Worm (Caenorhabditis elegans) whole organism, young adult: Measurements from ENCODE around the gene bet-2.

ENCODE experiments used
- B0261.1 ChIP-seq: sonication (generic microtip); optimal IDR thresholded peaks from 2 replicates; lab custom pipeline; 2016; ENCODE audit warnings: mild to moderate bottlenecking, missing genetic modification characterization, moderate library complexity, missing compliant biosample characterization
- B0336.3 ChIP-seq: fragments of 200-800 bp; sonication (Bioruptor generic); IDR thresholded peaks from 2 replicates; pipeline ENCODE4 v1.3.6; 2022; ENCODE audit warnings: missing genetic modification characterization, missing compliant biosample characterization
- C06A6.2 ChIP-seq: fragments of 200-800 bp; sonication (Bioruptor generic); conservative IDR thresholded peaks from 2 replicates; pipeline ENCODE4 v1.3.6; 2022; ENCODE audit warnings: missing genetic modification characterization, missing compliant biosample characterization
- C17E4.6 ChIP-seq: fragments of 200-800 bp; sonication (Bioruptor generic); IDR thresholded peaks from 2 replicates; pipeline ENCODE4 v1.3.6; 2022; ENCODE audit warnings: missing genetic modification reagents, missing genetic modification characterization, missing compliant biosample characterization
- F10E7.11 ChIP-seq: sonication (generic microtip); optimal IDR thresholded peaks from 2 replicates; lab custom pipeline; 2017; ENCODE audit warnings: mild to moderate bottlenecking, missing genetic modification characterization, moderate library complexity, missing compliant biosample characterization
- F22D6.2 ChIP-seq: sonication (generic microtip); optimal IDR thresholded peaks from 2 replicates; lab custom pipeline; 2016; ENCODE audit warnings: mild to moderate bottlenecking, missing genetic modification characterization, missing compliant biosample characterization
- F23B12.7 ChIP-seq: sonication (generic microtip); optimal IDR thresholded peaks from 2 replicates; lab custom pipeline; 2017; ENCODE audit warnings: missing genetic modification characterization, mild to moderate bottlenecking, missing compliant biosample characterization, antibody characterized with exemption, moderate library complexity; ENCODE audit not compliant: insufficient read depth
- Y79H2A.3 ChIP-seq: fragments of 200-800 bp; sonication (Bioruptor generic); conservative IDR thresholded peaks from 2 replicates; pipeline ENCODE4 v1.3.6; 2022; ENCODE audit warnings: missing genetic modification reagents, missing genetic modification characterization, missing compliant biosample characterization
- akir-1 ChIP-seq: fragments of 200-800 bp; sonication (Bioruptor generic); optimal IDR thresholded peaks from 2 replicates; lab custom pipeline; 2018; ENCODE audit warnings: mild to moderate bottlenecking, missing genetic modification characterization, moderate library complexity, missing compliant biosample characterization
- atf-7 ChIP-seq: sonication (generic microtip); optimal IDR thresholded peaks from 2 replicates; lab custom pipeline; 2017; ENCODE audit warnings: mild to moderate bottlenecking, missing genetic modification characterization, missing compliant biosample characterization
- attf-3 ChIP-seq: fragments of 200-800 bp; sonication (Bioruptor generic); conservative IDR thresholded peaks from 2 replicates; pipeline ENCODE4 v1.3.6; 2022; ENCODE audit warnings: missing genetic modification reagents, missing genetic modification characterization, missing compliant biosample characterization
- attf-6 ChIP-seq: fragments of 200-800 bp; sonication (Bioruptor generic); IDR thresholded peaks from 2 replicates; pipeline ENCODE4 v1.3.6; 2022; ENCODE audit warnings: missing genetic modification reagents, missing genetic modification characterization, missing compliant biosample characterization
- bed-1 ChIP-seq: fragments of 200-800 bp; sonication (Bioruptor generic); IDR thresholded peaks from 2 replicates; pipeline ENCODE4 v1.3.6; 2022; ENCODE audit warnings: missing genetic modification reagents, missing genetic modification characterization, missing compliant biosample characterization
- ccch-3 ChIP-seq: fragments of 200-800 bp; sonication (Bioruptor generic); optimal IDR thresholded peaks from 2 replicates; lab custom pipeline; 2018; ENCODE audit warnings: mild to moderate bottlenecking, missing genetic modification characterization, missing compliant biosample characterization
- cebp-1 ChIP-seq, 2 experiments: fragments of 200-800 bp in 1 of 2; sonication (Bioruptor generic) in 1 of 2; sonication (generic microtip) in 1 of 2; IDR thresholded peaks in 1 of 2; optimal IDR thresholded peaks in 1 of 2; 2 replicates each; pipeline versions ENCODE4 v1.3.6 to Lab custom; 2017 to 2022; ENCODE audit warnings: missing compliant biosample characterization in 2 of 2, missing genetic modification characterization in 2 of 2, mild to moderate bottlenecking in 1 of 2, missing genetic modification reagents in 1 of 2, moderate library complexity in 1 of 2
- cebp-2 ChIP-seq: fragments of 200-800 bp; sonication (Bioruptor generic); IDR thresholded peaks from 2 replicates; pipeline ENCODE4 v1.3.6; 2022; ENCODE audit warnings: missing genetic modification characterization, missing compliant biosample characterization
- ceh-27 ChIP-seq: fragments of 200-800 bp; sonication (Bioruptor generic); optimal IDR thresholded peaks from 2 replicates; lab custom pipeline; 2018; ENCODE audit warnings: mild to moderate bottlenecking, missing genetic modification characterization, moderate library complexity, missing compliant biosample characterization
- die-1 ChIP-seq: sonication (generic microtip); optimal IDR thresholded peaks from 2 replicates; lab custom pipeline; 2016; ENCODE audit warnings: missing genotype, mild to moderate bottlenecking, missing genetic modification characterization, missing compliant biosample characterization
- egl-18 ChIP-seq: fragments of 200-800 bp; sonication (Bioruptor generic); IDR thresholded peaks from 2 replicates; pipeline ENCODE4 v1.3.6; 2022; ENCODE audit warnings: missing genetic modification reagents, missing genetic modification characterization, missing compliant biosample characterization
- ets-4 ChIP-seq: fragments of 200-800 bp; sonication (Bioruptor generic); optimal IDR thresholded peaks from 2 replicates; lab custom pipeline; 2018; ENCODE audit warnings: mild to moderate bottlenecking, missing genetic modification characterization, missing compliant biosample characterization
- him-1 ChIP-seq: sonication (generic microtip); optimal IDR thresholded peaks from 2 replicates; lab custom pipeline; 2016; ENCODE audit warnings: missing genotype, missing genetic modification reagents, missing genetic modification characterization, missing compliant biosample characterization
- hlh-12 ChIP-seq: sonication (generic microtip); optimal IDR thresholded peaks from 2 replicates; lab custom pipeline; 2016; ENCODE audit warnings: missing genetic modification characterization, missing compliant biosample characterization
- hlh-26 ChIP-seq: fragments of 200-800 bp; sonication (Bioruptor generic); conservative IDR thresholded peaks from 2 replicates; pipeline ENCODE4 v1.3.6; 2022; ENCODE audit warnings: missing genetic modification reagents, missing genetic modification characterization, missing compliant biosample characterization
- hmg-1.2 ChIP-seq: fragments of 200-800 bp; sonication (Bioruptor generic); IDR thresholded peaks from 2 replicates; pipeline ENCODE4 v1.3.6; 2022; ENCODE audit warnings: missing genetic modification reagents, missing genetic modification characterization, missing compliant biosample characterization
- hmg-20 ChIP-seq: fragments of 200-800 bp; sonication (Bioruptor generic); IDR thresholded peaks from 2 replicates; pipeline ENCODE4 v1.3.6; 2022; ENCODE audit warnings: missing genetic modification reagents, missing genetic modification characterization, missing compliant biosample characterization
- let-607 ChIP-seq, 2 experiments: fragments of 200-800 bp in 1 of 2; sonication (Bioruptor generic) in 1 of 2; sonication (generic microtip) in 1 of 2; optimal IDR thresholded peaks; 2 replicates each; lab custom pipeline; 2016 to 2018; ENCODE audit warnings: mild to moderate bottlenecking in 2 of 2, missing compliant biosample characterization in 2 of 2, missing genetic modification characterization in 2 of 2, moderate library complexity in 2 of 2, missing genotype in 1 of 2
- madf-10 ChIP-seq: sonication (generic microtip); optimal IDR thresholded peaks from 2 replicates; lab custom pipeline; 2016; ENCODE audit warnings: mild to moderate bottlenecking, missing genetic modification characterization, missing compliant biosample characterization
- mcd-1 ChIP-seq: fragments of 200-800 bp; sonication (Bioruptor generic); IDR thresholded peaks from 2 replicates; pipeline ENCODE4 v1.3.6; 2022; ENCODE audit warnings: missing genetic modification reagents, missing genetic modification characterization, missing compliant biosample characterization
- nfya-1 ChIP-seq: sonication (generic microtip); optimal IDR thresholded peaks from 2 replicates; lab custom pipeline; 2017; ENCODE audit warnings: antibody characterized with exemption, missing compliant biosample characterization, missing genetic modification characterization, borderline replicate concordance; ENCODE audit not compliant: insufficient read depth
- nfya-2 ChIP-seq: fragments of 200-800 bp; sonication (Bioruptor generic); IDR thresholded peaks from 2 replicates; pipeline ENCODE4 v1.3.6; 2022; ENCODE audit warnings: missing genetic modification reagents, missing genetic modification characterization, missing compliant biosample characterization
- nhr-27 ChIP-seq: fragments of 200-800 bp; sonication (Bioruptor generic); optimal IDR thresholded peaks from 2 replicates; lab custom pipeline; 2018; ENCODE audit warnings: mild to moderate bottlenecking, missing genetic modification characterization, moderate library complexity, missing compliant biosample characterization
- nhr-80 ChIP-seq: sonication (generic microtip); optimal IDR thresholded peaks from 2 replicates; lab custom pipeline; 2016; ENCODE audit warnings: missing genetic modification characterization, missing compliant biosample characterization
- pbrm-1 ChIP-seq: fragments of 200-800 bp; sonication (Bioruptor generic); IDR thresholded peaks from 2 replicates; pipeline ENCODE4 v1.3.6; 2022; ENCODE audit warnings: missing genetic modification reagents, missing genetic modification characterization, missing compliant biosample characterization
- repo-1 ChIP-seq: sonication (generic microtip); optimal IDR thresholded peaks from 2 replicates; lab custom pipeline; 2017; ENCODE audit warnings: mild to moderate bottlenecking, missing genetic modification characterization, missing compliant biosample characterization
- snpc-1.1 ChIP-seq: sonication (generic microtip); optimal IDR thresholded peaks from 2 replicates; lab custom pipeline; 2017; ENCODE audit warnings: missing genetic modification characterization, mild to moderate bottlenecking, missing compliant biosample characterization, antibody characterized with exemption, moderate library complexity, missing genotype, missing genetic modification reagents; ENCODE audit not compliant: insufficient read depth
- snpc-3.4 ChIP-seq: sonication (generic microtip); optimal IDR thresholded peaks from 2 replicates; lab custom pipeline; 2017; ENCODE audit warnings: missing genetic modification characterization, mild to moderate bottlenecking, missing compliant biosample characterization, antibody characterized with exemption, moderate library complexity, missing genotype, missing genetic modification reagents
- snpc-4 ChIP-seq, 5 experiments: fragments of 150-350 bp in 1 of 5; sonication (generic microtip) in 4 of 5; optimal IDR thresholded peaks; 2 replicates each; lab custom pipeline; 2014 to 2018; ENCODE audit warnings: missing genetic modification characterization in 5 of 5, missing biosample characterization in 3 of 5, antibody characterized with exemption in 2 of 5, mild to moderate bottlenecking in 2 of 5, missing compliant biosample characterization in 2 of 5, missing genotype in 2 of 5, moderate library complexity in 2 of 5, missing genetic modification reagents in 1 of 5
- somi-1 ChIP-seq: fragments of 200-800 bp; sonication (Bioruptor generic); optimal IDR thresholded peaks from 2 replicates; lab custom pipeline; 2018; ENCODE audit warnings: mild to moderate bottlenecking, missing genetic modification characterization, missing compliant biosample characterization
- sptf-2 ChIP-seq: fragments of 200-800 bp; sonication (Bioruptor generic); optimal IDR thresholded peaks from 2 replicates; lab custom pipeline; 2018; ENCODE audit warnings: mild to moderate bottlenecking, missing genetic modification characterization, missing compliant biosample characterization
- tlf-1 ChIP-seq: fragments of 200-800 bp; sonication (Bioruptor generic); optimal IDR thresholded peaks from 2 replicates; lab custom pipeline; 2018; ENCODE audit warnings: mild to moderate bottlenecking, missing genetic modification characterization, missing compliant biosample characterization
- zim-3 ChIP-seq: sonication (generic microtip); optimal IDR thresholded peaks from 2 replicates; lab custom pipeline; 2017; ENCODE audit warnings: mild to moderate bottlenecking, missing genetic modification characterization, moderate library complexity, missing compliant biosample characterization
- ztf-18 ChIP-seq: sonication (generic microtip); optimal IDR thresholded peaks from 2 replicates; lab custom pipeline; 2016; ENCODE audit warnings: missing genotype, mild to moderate bottlenecking, missing genetic modification characterization, missing compliant biosample characterization
- ztf-22 ChIP-seq: fragments of 200-800 bp; sonication (Bioruptor generic); optimal IDR thresholded peaks from 2 replicates; lab custom pipeline; 2018; ENCODE audit warnings: mild to moderate bottlenecking, missing genetic modification characterization, moderate library complexity, missing compliant biosample characterization
- ztf-3 ChIP-seq: fragments of 200-800 bp; sonication (Bioruptor generic); optimal IDR thresholded peaks from 2 replicates; lab custom pipeline; 2018; ENCODE audit warnings: mild to moderate bottlenecking, missing genetic modification characterization, missing compliant biosample characterization
- ztf-6 ChIP-seq: fragments of 200-800 bp; sonication (Bioruptor generic); IDR thresholded peaks from 2 replicates; pipeline ENCODE4 v1.3.6; 2022; ENCODE audit warnings: missing genetic modification reagents, missing genetic modification characterization, missing compliant biosample characterization

Gene bet-2

ce11 chrX:10568385-10569149, 506 bp upstream of the bet-2 start (continued):
- TF ChIP-seq pbrm-1 (GFP tag; lab: Robert Waterston, UW) (peak; percentile 40), zim-3 (tag; lab: Kevin White, UChicago) (peak; percentile 52), egl-18 (GFP tag; lab: Robert Waterston, UW) (peak; percentile 33; the same call in 1 of the 2 replicates), snpc-4 (GFP tag; optimal IDR thresholded peaks at IDR 0.05; lab: Kevin White, UChicago) (peak; percentile 49), snpc-4 (tag; optimal IDR thresholded peaks at IDR 0.05; lab: Kevin White, UChicago) (peak; percentile 39 to 79 (median 64)), repo-1 (peak; percentile 80), F23B12.7 (tag; lab: Kevin White, UChicago) (peak; percentile 7), mcd-1 (GFP tag; lab: Robert Waterston, UW) (peak; percentile 85), B0261.1 (tag; lab: Kevin White, UChicago) (peak; percentile 17), nfya-2 (GFP tag; lab: Robert Waterston, UW) (no peak), akir-1 (GFP tag; lab: Kevin White, UChicago) (no peak), ztf-22 (peak; percentile 55), ets-4 (GFP tag; lab: Kevin White, UChicago) (peak; percentile 52), ccch-3 (GFP tag; lab: Kevin White, UChicago) (no peak), let-607 (tag; optimal IDR thresholded peaks at IDR 0.05; lab: Kevin White, UChicago) (peak; percentile 44 to 77), ztf-6 (no peak), hmg-20 (GFP tag; lab: Robert Waterston, UW) (peak; percentile 44; the same call in 1 of the 2 replicates), bed-1 (GFP tag; lab: Robert Waterston, UW) (no peak), attf-6 (no peak), C17E4.6 (no peak), F22D6.2 (tag; lab: Kevin White, UChicago) (peak; percentile 50), F10E7.11 (tag; lab: Kevin White, UChicago) (no peak), ztf-3 (GFP tag; lab: Kevin White, UChicago) (no peak), C06A6.2 (GFP tag; lab: Robert Waterston, UW) (peak; percentile 68; the same call in 1 of the 2 replicates), nfya-1 (tag; lab: Kevin White, UChicago) (no peak), him-1 (tag; lab: Kevin White, UChicago) (no peak), hlh-26 (GFP tag; lab: Robert Waterston, UW) (no peak), tlf-1 (GFP tag; lab: Kevin White, UChicago) (peak; percentile 62), somi-1 (peak; percentile 81), hmg-1.2 (GFP tag; lab: Robert Waterston, UW) (peak; percentile 87; the same call in 1 of the 2 replicates), nhr-27 (tag; lab: Kevin White, UChicago) (no peak), attf-3 (no peak)

ce11 chrX:10576410-10576809, 7.3 kb downstream of the bet-2 start:
- no peak for TF ChIP-seq sptf-2
- peak; percentile 99 for TF ChIP-seq cebp-1 (GFP tag; IDR thresholded peaks at IDR 0.05; lab: Robert Waterston, UW)
- peak; percentile 100 for TF ChIP-seq cebp-1 (tag; optimal IDR thresholded peaks at IDR 0.05; lab: Kevin White, UChicago)
- no peak for TF ChIP-seq snpc-4 (GFP tag; optimal IDR thresholded peaks at IDR 0.05; lab: Kevin White, UChicago)
- TF ChIP-seq snpc-4 (tag; optimal IDR thresholded peaks at IDR 0.05; lab: Kevin White, UChicago) = no peak
- TF ChIP-seq B0336.3 (GFP tag; lab: Robert Waterston, UW) = no peak
- TF ChIP-seq ceh-27 = peak; percentile 8
- TF ChIP-seq cebp-2 (GFP tag; lab: Robert Waterston, UW) = no peak
- TF ChIP-seq ztf-18 (tag; lab: Kevin White, UChicago) = no peak
- TF ChIP-seq snpc-1.1 (tag; lab: Kevin White, UChicago) = no peak
- TF ChIP-seq snpc-3.4 (tag; lab: Kevin White, UChicago) = no peak
- TF ChIP-seq die-1 (tag; lab: Kevin White, UChicago) = no peak
- no peak for TF ChIP-seq Y79H2A.3 (GFP tag; lab: Robert Waterston, UW)
- TF ChIP-seq him-1 (tag; lab: Kevin White, UChicago) = no peak
- no peak for TF ChIP-seq hlh-12 (tag; lab: Kevin White, UChicago)
- no peak for TF ChIP-seq madf-10 (tag; lab: Kevin White, UChicago)
- TF ChIP-seq nhr-80 = peak; percentile 66
- TF ChIP-seq atf-7 (tag; lab: Kevin White, UChicago) = no peak
